Worm (Caenorhabditis elegans) whole organism, L4/young adult: ENCODE data around the gene spp-19.

Experiments
- W03F9.2 ChIP-seq: fragments of 150-350 bp; optimal IDR thresholded peaks from 2 replicates; lab custom pipeline; 2014; ENCODE audit warnings: missing biosample characterization, missing genetic modification characterization
- dao-5 ChIP-seq: sonication (generic microtip); optimal IDR thresholded peaks from 2 replicates; lab custom pipeline; 2016; ENCODE audit warnings: missing genotype, missing genetic modification characterization, moderate library complexity, missing compliant biosample characterization
- him-1 ChIP-seq: sonication (generic microtip); optimal IDR thresholded peaks from 2 replicates; lab custom pipeline; 2016; ENCODE audit warnings: missing genotype, missing genetic modification reagents, missing genetic modification characterization, missing compliant biosample characterization

Gene spp-19

ce11 chrV:6522879-6523497, 38.5 kb downstream of the spp-19 start:
- TF ChIP-seq dao-5 (no peak), W03F9.2 (tag; lab: Kevin White, UChicago) (no peak), him-1 (tag; lab: Kevin White, UChicago) (no peak)

ce11 chrV:6520385-6521080, 41.0 kb downstream of the spp-19 start, which contains the start of the genes F46E10.2 and F46E10.18:
Gene F46E10.2 (plus strand): TSS chrV:6520435.
Gene F46E10.18 (plus strand): TSS chrV:6521030.
- no peak for TF ChIP-seq dao-5
- no peak for TF ChIP-seq W03F9.2 (tag; lab: Kevin White, UChicago)
- TF ChIP-seq him-1 (tag; lab: Kevin White, UChicago): no peak

DNA sequence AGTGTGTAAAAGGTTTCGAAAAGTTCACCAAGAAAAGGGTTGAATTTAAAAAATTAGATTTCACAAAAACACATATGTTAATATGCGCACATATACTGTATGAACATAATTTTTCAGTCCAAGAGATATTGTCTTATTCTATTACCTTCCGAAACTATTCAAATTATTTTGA, 43.4 kb downstream of the spp-19 start, which contains the start of gene F46E10.3:
TSS of gene F46E10.3 (plus strand) at position 73 of the 172 bp plus-strand sequence.
- no peak for TF ChIP-seq W03F9.2 (tag; lab: Kevin White, UChicago)
- TF ChIP-seq dao-5: no peak
- no peak for TF ChIP-seq him-1 (tag; lab: Kevin White, UChicago)

- TF ChIP-seq dao-5: no peak
- no peak for TF ChIP-seq him-1 (tag; lab: Kevin White, UChicago)
- TF ChIP-seq W03F9.2 (tag; lab: Kevin White, UChicago): no peak
Observed at ce11 chrV:6517305-6518224, 43.9 kb downstream of the spp-19 start.

ce11 chrV:6516491-6517304, 44.8 kb downstream of the spp-19 start, which contains the start of gene mdh-1:
Gene mdh-1 (minus strand): TSS chrV:6516526.
- TF ChIP-seq him-1 (tag; lab: Kevin White, UChicago): no peak
- no peak for TF ChIP-seq W03F9.2 (tag; lab: Kevin White, UChicago)
- TF ChIP-seq dao-5: no peak

- no peak for TF ChIP-seq dao-5
- TF ChIP-seq W03F9.2 (tag; lab: Kevin White, UChicago): no peak
- TF ChIP-seq him-1 (tag; lab: Kevin White, UChicago): no peak
Observed at ce11 chrV:6515344-6515743, 46.1 kb downstream of the spp-19 start.

- TF ChIP-seq W03F9.2 (tag; lab: Kevin White, UChicago) (peak; percentile 18), him-1 (tag; lab: Kevin White, UChicago) (no peak), dao-5 (no peak)
Observed at ce11 chrV:6514887-6515324, 46.6 kb downstream of the spp-19 start, which contains the start of gene dpy-11. Gene dpy-11 (minus strand): TSS chrV:6515240.

DNA sequence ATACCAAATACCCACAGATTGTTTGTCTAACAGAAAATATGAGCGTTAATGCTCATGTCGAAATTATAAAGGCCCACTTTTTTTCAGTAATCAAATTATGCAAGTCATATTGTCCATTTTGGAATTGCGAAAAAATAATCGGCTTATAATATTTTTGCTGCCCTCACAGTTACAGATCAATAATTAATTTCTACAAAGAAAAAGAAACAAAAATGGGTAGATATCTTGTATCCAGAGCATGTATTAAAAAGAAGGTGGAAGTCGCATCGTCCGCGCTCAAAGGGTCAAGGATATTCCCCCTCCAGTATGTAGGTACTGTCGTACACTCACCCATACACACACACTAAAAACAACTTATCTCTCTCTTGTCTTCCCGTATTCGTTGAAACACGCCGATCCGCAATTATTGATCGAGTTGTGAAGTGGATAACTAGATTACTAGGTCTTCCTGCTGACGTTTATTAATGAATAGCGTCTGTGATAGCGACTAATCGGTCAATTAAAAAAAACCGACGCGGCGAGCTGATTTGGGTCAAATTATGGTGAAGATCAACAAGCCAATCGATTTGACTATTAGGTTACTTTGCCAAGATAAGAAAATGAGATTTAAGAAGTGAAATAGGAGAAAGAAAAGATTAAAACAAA, 47.6 kb downstream of the spp-19 start:
- no peak for TF ChIP-seq W03F9.2 (tag; lab: Kevin White, UChicago)

DNA sequence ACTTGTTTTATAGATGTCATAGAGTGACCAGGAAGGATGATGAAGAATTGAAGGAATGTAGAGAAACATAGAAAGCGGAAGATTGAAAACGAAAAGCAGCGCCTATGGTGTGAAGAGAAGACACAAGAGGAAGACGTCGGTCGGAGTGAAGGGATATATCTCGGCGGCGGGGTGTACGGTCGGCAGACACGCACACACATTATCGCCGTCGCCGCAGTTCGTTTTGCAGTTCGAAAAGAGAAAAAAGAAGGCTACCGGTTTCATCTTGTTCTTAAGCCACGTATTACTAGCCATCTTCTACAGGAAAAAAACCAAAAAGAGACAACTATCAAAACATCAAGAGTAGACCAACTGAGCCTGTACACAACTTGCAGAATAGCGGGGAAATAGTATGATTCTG, 48.1 kb downstream of the spp-19 start:
- no peak for TF ChIP-seq W03F9.2 (tag; lab: Kevin White, UChicago)
- TF ChIP-seq dao-5: no peak
- TF ChIP-seq him-1 (tag; lab: Kevin White, UChicago): no peak

DNA sequence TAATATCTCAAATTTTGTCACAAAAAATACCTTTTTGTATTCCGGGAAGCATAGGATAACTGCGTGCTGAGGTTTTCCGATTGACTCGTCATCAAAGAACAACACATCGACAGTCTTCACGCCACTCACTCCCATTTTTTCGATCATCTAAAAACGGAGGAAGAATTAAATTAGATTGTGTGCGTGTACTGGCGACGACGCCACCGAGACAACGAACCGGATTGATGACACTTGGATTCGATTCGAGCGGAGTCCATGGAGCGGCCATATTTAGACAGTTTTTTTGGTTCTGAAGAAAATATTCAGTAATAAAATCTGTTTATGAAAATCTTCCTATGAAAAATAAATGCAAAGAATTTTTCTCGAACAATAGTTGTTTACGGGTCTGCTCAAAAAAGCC, 50.4 kb downstream of the spp-19 start, which contains the start of gene ubh-1:
TSS of gene ubh-1 (minus strand) at position 289 of the 400 bp plus-strand sequence.
- TF ChIP-seq W03F9.2 (tag; lab: Kevin White, UChicago) (no peak), him-1 (tag; lab: Kevin White, UChicago) (no peak), dao-5 (no peak)

- no peak for TF ChIP-seq him-1 (tag; lab: Kevin White, UChicago)
Observed at ce11 chrV:6510622-6511021, 50.9 kb downstream of the spp-19 start.
